Worm (Caenorhabditis elegans): ENCODE measurements around the gene atg-4.2.

Gene atg-4.2

DNA sequence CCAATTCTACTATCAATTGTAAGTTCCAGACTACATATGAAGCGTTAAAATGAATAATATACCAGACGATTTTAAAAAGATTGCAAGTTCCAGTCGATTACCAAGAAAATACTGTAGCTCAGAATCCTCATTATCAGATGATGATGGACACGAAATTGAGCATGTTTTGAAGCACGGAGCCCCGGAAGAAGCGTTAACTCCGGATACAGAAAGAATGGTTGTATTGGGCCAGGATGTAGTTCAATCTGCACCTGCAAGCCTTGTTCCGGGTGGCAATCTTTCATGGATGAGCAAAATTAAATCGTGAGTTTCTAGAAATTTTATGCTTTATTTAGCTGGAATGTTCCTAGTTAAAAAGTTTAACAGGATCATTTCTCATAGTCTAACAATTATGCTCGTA is at the start of gene atg-4.2:
Gene atg-4.2, plus strand, starts transcription at position 24 of the 400 bp plus-strand sequence.
- TF ChIP-seq nhr-237 (tag; optimal IDR thresholded peaks at IDR 0.05) (no peak), lsy-2 (tag; optimal IDR thresholded peaks at IDR 0.05) (no peak), unc-120 (tag; optimal IDR thresholded peaks at IDR 0.05; ENCODE audit: poor library complexity, severe bottlenecking) (no peak)

ce11 chrIV:11620909-11621308 is 46.9 kb upstream of the atg-4.2 start, which contains the start of gene dsl-5:
Gene dsl-5 (minus strand): TSS chrIV:11621009.
- peak; percentile 15 for TF ChIP-seq zip-8 (tag; optimal IDR thresholded peaks at IDR 0.05)
- no peak for TF ChIP-seq lsy-2 (tag; optimal IDR thresholded peaks at IDR 0.05)

DNA sequence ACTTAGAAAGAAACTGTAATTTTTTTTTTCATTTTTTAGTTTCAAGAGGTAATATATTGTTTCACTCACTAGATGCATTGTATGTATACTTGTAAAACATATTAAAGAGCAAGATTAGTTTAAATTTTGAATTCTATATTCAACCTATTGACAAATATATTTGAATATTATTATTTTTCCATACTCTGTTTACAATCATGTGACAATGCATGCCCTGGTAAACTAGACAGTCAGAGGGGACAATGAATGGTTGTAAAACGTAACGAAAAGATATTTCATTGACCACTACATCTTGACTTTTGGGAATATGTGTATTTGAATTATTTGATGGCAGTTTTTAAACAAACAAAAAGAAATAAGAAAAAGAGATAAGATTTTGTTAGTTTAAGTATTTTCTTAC is 45.5 kb upstream of the atg-4.2 start:
- TF ChIP-seq ceh-43 (GFP tag; optimal IDR thresholded peaks at IDR 0.05): no peak

DNA sequence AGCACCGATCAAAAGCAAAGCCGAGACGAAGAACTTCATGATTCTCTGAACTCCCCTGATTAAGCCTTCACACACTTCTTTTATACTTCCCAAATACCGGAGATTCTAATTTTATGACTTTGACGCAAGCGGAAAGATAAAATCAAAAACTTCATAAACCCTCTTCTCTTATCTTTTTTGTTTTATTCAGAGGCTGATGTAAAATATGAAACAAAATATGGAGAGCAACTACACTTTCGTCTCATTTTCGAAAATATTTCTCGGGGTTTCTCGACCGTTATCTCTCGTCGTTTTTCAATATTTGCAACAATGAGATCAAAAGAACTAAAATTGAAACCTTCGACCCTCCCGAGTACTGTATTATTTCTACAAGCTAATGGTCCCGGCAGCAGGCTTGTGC is 44.8 kb upstream of the atg-4.2 start, which contains the start of gene lys-4:
Gene lys-4, minus strand, starts transcription at position 115 of the 400 bp plus-strand sequence.
- no peak for TF ChIP-seq ceh-39 (tag; optimal IDR thresholded peaks at IDR 0.05)

- no peak for TF ChIP-seq lsy-2 (tag; optimal IDR thresholded peaks at IDR 0.05)
These were observed 44.0 kb upstream of the atg-4.2 start for ce11 chrIV:11623759-11624287.

- no peak for TF ChIP-seq ces-1 (GFP tag; optimal IDR thresholded peaks at IDR 0.05)
- TF ChIP-seq unc-39 (tag; optimal IDR thresholded peaks at IDR 0.05): no peak
These were observed 42.3 kb upstream of the atg-4.2 start, which contains the start of gene lys-5 for ce11 chrIV:11625482-11625881. Gene lys-5 (minus strand): TSS chrIV:11625582.

ce11 chrIV:11627847-11628246 is 40.0 kb upstream of the atg-4.2 start, which contains the start of gene lys-6:
Gene lys-6 (minus strand): TSS chrIV:11627947.
- TF ChIP-seq flh-1 (GFP tag; optimal IDR thresholded peaks at IDR 0.05) (no peak), snpc-4 (tag; optimal IDR thresholded peaks at IDR 0.05) (no peak), nhr-2 (tag; optimal IDR thresholded peaks at IDR 0.05) (no peak)

- TF ChIP-seq nhr-12 (tag; optimal IDR thresholded peaks at IDR 0.05) (no peak), nhr-2 (tag; optimal IDR thresholded peaks at IDR 0.05) (no peak), ztf-11 (tag; optimal IDR thresholded peaks at IDR 0.05) (no peak), nhr-28 (tag; optimal IDR thresholded peaks at IDR 0.05) (no peak), ceh-39 (tag; optimal IDR thresholded peaks at IDR 0.05) (no peak), nhr-237 (tag; optimal IDR thresholded peaks at IDR 0.05) (no peak), hlh-1 (tag; optimal IDR thresholded peaks at IDR 0.05) (no peak), tbx-8 (GFP tag; optimal IDR thresholded peaks at IDR 0.05) (no peak), mep-1 (tag; optimal IDR thresholded peaks at IDR 0.05) (no peak), sem-2 (GFP tag; optimal IDR thresholded peaks at IDR 0.05) (no peak), zip-8 (tag; optimal IDR thresholded peaks at IDR 0.05) (no peak), drap-1 (GFP tag; optimal IDR thresholded peaks at IDR 0.05) (no peak), snpc-4 (tag; optimal IDR thresholded peaks at IDR 0.05) (no peak), M03D4.4 (tag; optimal IDR thresholded peaks at IDR 0.05) (no peak), unc-62 (GFP tag; optimal IDR thresholded peaks at IDR 0.05) (no peak)
These were observed 36.1 kb upstream of the atg-4.2 start, which contains the start of gene F58B3.4 for ce11 chrIV:11631750-11632149. Gene F58B3.4 (minus strand): TSS chrIV:11631850.

DNA sequence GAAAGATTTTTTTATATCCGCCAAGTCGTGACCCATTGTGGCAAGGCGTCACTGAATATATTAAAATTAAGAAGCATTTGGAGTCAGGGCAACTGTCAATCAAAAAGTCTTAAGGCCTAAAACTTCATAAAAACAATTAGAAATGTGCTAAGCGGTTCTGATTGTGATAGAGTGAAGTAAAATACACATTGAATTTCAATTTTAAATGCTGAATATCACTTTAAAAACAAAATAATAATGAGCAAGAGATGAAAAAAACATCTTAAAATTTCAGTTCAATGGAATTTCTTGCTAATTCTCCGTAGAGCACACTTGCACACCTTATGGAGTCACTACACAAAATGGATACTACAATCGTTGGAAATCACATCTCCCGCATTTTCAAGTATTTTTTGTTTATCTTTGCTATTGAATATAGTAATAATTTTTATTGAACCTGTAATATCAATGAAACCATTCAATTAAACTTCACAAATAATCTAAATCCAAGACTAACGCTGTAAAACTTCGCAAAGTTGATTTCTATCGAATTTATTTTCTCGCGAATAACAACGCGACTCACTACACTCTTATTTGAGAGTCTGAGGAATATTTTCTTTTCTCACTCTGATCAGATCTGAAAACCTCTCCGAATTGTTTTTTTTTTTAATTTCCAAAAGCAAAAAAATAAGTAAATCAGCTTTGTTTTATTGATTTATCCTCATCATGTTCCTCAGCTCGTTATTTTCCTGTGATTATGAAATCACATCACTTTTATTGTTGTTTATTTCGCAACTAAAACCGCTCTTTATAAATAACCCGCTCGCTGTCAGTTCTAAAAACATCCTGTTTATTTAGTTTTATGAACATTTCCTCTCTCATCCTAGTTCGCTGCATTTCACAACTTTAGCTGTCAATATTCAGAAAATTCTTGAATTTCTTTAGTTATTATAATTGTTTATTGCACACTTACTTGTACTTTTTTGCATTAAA is 32.1 kb upstream of the atg-4.2 start, which contains the start of gene mars-1:
Gene mars-1, minus strand, starts transcription at position 51 of the 972 bp plus-strand sequence.
- TF ChIP-seq lin-13 (tag; optimal IDR thresholded peaks at IDR 0.05) (no peak), lsy-2 (tag; optimal IDR thresholded peaks at IDR 0.05) (peak; percentile 60), sptf-1 (tag; optimal IDR thresholded peaks at IDR 0.05) (peak; percentile 50), unc-120 (tag; optimal IDR thresholded peaks at IDR 0.05; ENCODE audit: poor library complexity, severe bottlenecking) (peak; percentile 3), ceh-39 (tag; optimal IDR thresholded peaks at IDR 0.05) (peak; percentile 66), ces-1 (GFP tag; optimal IDR thresholded peaks at IDR 0.05) (peak; percentile 65), pha-4 (tag; optimal IDR thresholded peaks at IDR 0.05) (peak; percentile 20), mep-1 (tag; optimal IDR thresholded peaks at IDR 0.05) (peak; percentile 17), nhr-237 (tag; optimal IDR thresholded peaks at IDR 0.05) (peak; percentile 88), elt-3 (tag; optimal IDR thresholded peaks at IDR 0.05) (no peak)

Measured in whole organism, mixed stage, embryonic.